Fruit fly (Drosophila melanogaster) whole organism, embryonic: Measurements from ENCODE around the gene Rh4.

Experiments used
- CG10979 ChIP-seq: fragments of 200-800 bp; sonication (Bioruptor generic); optimal IDR thresholded peaks from 2 replicates; lab custom pipeline; 2018; ENCODE audit warnings: missing biosample characterization, mild to moderate bottlenecking, missing genetic modification characterization, moderate library complexity
- CG11560 ChIP-seq: fragments of 200-800 bp; sonication (Bioruptor generic); IDR thresholded peaks from 3 replicates; pipeline ENCODE4 v1.3.6; 2022; ENCODE audit warnings: missing biosample characterization, missing genetic modification characterization
- CG14667 ChIP-seq: fragments of 200-800 bp; sonication (Bioruptor generic); IDR thresholded peaks from 2 replicates; pipeline ENCODE4 v1.3.6; 2022; ENCODE audit warnings: missing biosample characterization, missing genetic modification characterization
- CG15696 ChIP-seq: fragments of 200-800 bp; sonication (Bioruptor generic); optimal IDR thresholded peaks from 2 replicates; lab custom pipeline; 2019; ENCODE audit warnings: missing biosample characterization, mild to moderate bottlenecking, missing genetic modification characterization, moderate library complexity
- CG16813 ChIP-seq: fragments of 200-800 bp; sonication (Bioruptor generic); IDR thresholded peaks from 3 replicates; pipeline ENCODE4 v1.3.6; 2022; ENCODE audit warnings: missing biosample characterization, missing genetic modification characterization; ENCODE audit not compliant: partially characterized antibody
- CG17361 ChIP-seq: fragments of 200-800 bp; sonication (Bioruptor generic); IDR thresholded peaks from 3 replicates; pipeline ENCODE4 v1.3.6; 2022; ENCODE audit warnings: missing biosample characterization, missing genetic modification characterization
- CG17568 ChIP-seq: fragments of 200-800 bp; sonication (Bioruptor generic); optimal IDR thresholded peaks from 2 replicates; lab custom pipeline; 2018; ENCODE audit warnings: missing biosample characterization, mild to moderate bottlenecking, missing genetic modification characterization, moderate library complexity
- CG18262 ChIP-seq: fragments of 200-800 bp; optimal IDR thresholded peaks from 3 replicates; lab custom pipeline; 2019; ENCODE audit warnings: missing biosample characterization, mild to moderate bottlenecking, missing genetic modification characterization, moderate library complexity
- CG1832 ChIP-seq: fragments of 200-800 bp; sonication (Bioruptor generic); optimal IDR thresholded peaks from 2 replicates; lab custom pipeline; 2017; ENCODE audit warnings: missing biosample characterization, mild to moderate bottlenecking, missing genetic modification characterization, inconsistent platforms
- CG2678 ChIP-seq: fragments of 200-800 bp; sonication (Bioruptor generic); optimal IDR thresholded peaks from 3 replicates; lab custom pipeline; 2019; ENCODE audit warnings: missing biosample characterization, mild to moderate bottlenecking, missing genetic modification characterization, moderate library complexity
- CG2712 ChIP-seq: fragments of 200-800 bp; optimal IDR thresholded peaks from 3 replicates; lab custom pipeline; 2019; ENCODE audit warnings: missing biosample characterization, mild to moderate bottlenecking, missing genetic modification characterization, moderate library complexity
- CG2889 ChIP-seq: fragments of 200-800 bp; sonication (Bioruptor generic); IDR thresholded peaks from 3 replicates; pipeline ENCODE4 v1.3.6; 2022; ENCODE audit warnings: missing biosample characterization, missing genetic modification characterization
- CG32532 ChIP-seq: fragments of 200-800 bp; sonication (Bioruptor generic); IDR thresholded peaks from 2 replicates; pipeline ENCODE4 v1.3.6; 2022; ENCODE audit warnings: missing biosample characterization, missing genetic modification characterization
- CG3726 ChIP-seq: fragments of 200-800 bp; sonication (Bioruptor generic); IDR thresholded peaks from 3 replicates; pipeline ENCODE4, ENCODE4 v1.3.6; 2022; ENCODE audit warnings: missing biosample characterization, missing genetic modification characterization
- CG7987 ChIP-seq: fragments of 200-800 bp; sonication (Bioruptor generic); optimal IDR thresholded peaks from 2 replicates; lab custom pipeline; 2018; ENCODE audit warnings: missing biosample characterization, mild to moderate bottlenecking, missing genetic modification characterization, moderate library complexity
- CG8944 ChIP-seq: fragments of 200-800 bp; sonication (Bioruptor generic); optimal IDR thresholded peaks from 3 replicates; lab custom pipeline; 2016; ENCODE audit warnings: missing biosample characterization, missing genetic modification characterization
- CG9437 ChIP-seq: fragments of 200-800 bp; sonication (Bioruptor generic); optimal IDR thresholded peaks from 2 replicates; lab custom pipeline; 2018; ENCODE audit warnings: missing biosample characterization, mild to moderate bottlenecking, missing genetic modification characterization
- CG9797 ChIP-seq: fragments of 200-800 bp; sonication (Bioruptor generic); optimal IDR thresholded peaks from 3 replicates; lab custom pipeline; 2018; ENCODE audit warnings: missing biosample characterization, mild to moderate bottlenecking, missing genetic modification characterization
- CG9932 ChIP-seq: fragments of 200-800 bp; sonication (Bioruptor generic); IDR thresholded peaks from 2 replicates; pipeline ENCODE4 v1.3.6; 2022; ENCODE audit warnings: missing biosample characterization, missing genetic modification characterization
- Camta ChIP-seq: fragments of 200-800 bp; sonication (Bioruptor generic); optimal IDR thresholded peaks from 2 replicates; lab custom pipeline; 2016; ENCODE audit warnings: missing biosample characterization, missing genetic modification characterization
- CkIIα-i1 ChIP-seq: fragments of 200-800 bp; sonication (Bioruptor generic); IDR thresholded peaks from 2 replicates; pipeline ENCODE4 v1.3.6; 2022; ENCODE audit warnings: missing biosample characterization, missing genetic modification characterization
- Dek ChIP-seq: fragments of 200-800 bp; sonication (Bioruptor generic); optimal IDR thresholded peaks from 3 replicates; lab custom pipeline; 2019; ENCODE audit warnings: missing biosample characterization, mild to moderate bottlenecking, missing genetic modification characterization, moderate library complexity
- Dip2 ChIP-seq: fragments of 200-800 bp; sonication (Bioruptor generic); IDR thresholded peaks from 2 replicates; pipeline ENCODE4 v1.3.6; 2022; ENCODE audit warnings: missing biosample characterization, missing genetic modification characterization
- Fer1 ChIP-seq: fragments of 200-800 bp; sonication (Bioruptor generic); optimal IDR thresholded peaks from 2 replicates; lab custom pipeline; 2017; ENCODE audit warnings: missing biosample characterization, mild to moderate bottlenecking, missing genetic modification characterization
- Fer2 ChIP-seq: fragments of 200-800 bp; sonication (Bioruptor generic); optimal IDR thresholded peaks from 2 replicates; lab custom pipeline; 2018; ENCODE audit warnings: missing biosample characterization, mild to moderate bottlenecking, missing genetic modification characterization, moderate library complexity
- Hey ChIP-seq: fragments of 200-800 bp; sonication (Bioruptor generic); optimal IDR thresholded peaks from 3 replicates; lab custom pipeline; 2018; ENCODE audit warnings: missing biosample characterization, mild to moderate bottlenecking, missing genetic modification characterization
- Hr51 ChIP-seq, 2 experiments: fragments of 200-800 bp; sonication (Bioruptor generic); optimal IDR thresholded peaks; 2 replicates in 1 of 2; 3 replicates in 1 of 2; lab custom pipeline; 2016 to 2018; ENCODE audit warnings: missing biosample characterization in 2 of 2, missing genetic modification characterization in 2 of 2, mild to moderate bottlenecking in 1 of 2, moderate library complexity in 1 of 2
- Hsf ChIP-seq: fragments of 200-800 bp; sonication (Bioruptor generic); optimal IDR thresholded peaks from 3 replicates; lab custom pipeline; 2016; ENCODE audit warnings: missing biosample characterization, missing genetic modification characterization
- Max ChIP-seq: fragments of 200-800 bp; sonication (Bioruptor generic); optimal IDR thresholded peaks from 2 replicates; lab custom pipeline; 2016; ENCODE audit warnings: missing biosample characterization, mild to moderate bottlenecking, missing genetic modification characterization
- Meics ChIP-seq: fragments of 200-800 bp; sonication (Bioruptor generic); optimal IDR thresholded peaks from 2 replicates; lab custom pipeline; 2017; ENCODE audit warnings: missing biosample characterization, mild to moderate bottlenecking, missing genetic modification characterization
- PHDP ChIP-seq: fragments of 200-800 bp; sonication (Bioruptor generic); optimal IDR thresholded peaks from 3 replicates; lab custom pipeline; 2018; ENCODE audit warnings: missing biosample characterization, mild to moderate bottlenecking, missing genetic modification characterization, moderate library complexity
- Rfx ChIP-seq: fragments of 200-800 bp; sonication (Bioruptor generic); IDR thresholded peaks from 2 replicates; pipeline ENCODE4 v1.3.6; 2022; ENCODE audit warnings: missing biosample characterization, missing genetic modification characterization
- Scr ChIP-seq: fragments of 200-800 bp; sonication (Bioruptor generic); IDR thresholded peaks from 2 replicates; pipeline ENCODE4 v1.3.6; 2022; ENCODE audit warnings: missing biosample characterization, missing genetic modification characterization; ENCODE audit not compliant: partially characterized antibody
- Side ChIP-seq: fragments of 200-800 bp; sonication (Bioruptor generic); optimal IDR thresholded peaks from 2 replicates; lab custom pipeline; 2016; ENCODE audit warnings: missing biosample characterization, missing genetic modification characterization
- Sin3A ChIP-seq: fragments of >200 bp; optimal IDR thresholded peaks from 2 replicates; lab custom pipeline; 2018
- Sox102F ChIP-seq: fragments of 200-800 bp; sonication (Bioruptor generic); optimal IDR thresholded peaks from 2 replicates; lab custom pipeline; 2018; ENCODE audit warnings: missing biosample characterization, mild to moderate bottlenecking, missing genetic modification characterization, moderate library complexity
- Taf1 ChIP-seq: fragments of 200-800 bp; sonication (Bioruptor generic); IDR thresholded peaks from 2 replicates; pipeline ENCODE4 v1.3.6; 2022; ENCODE audit warnings: missing biosample characterization, missing genetic modification characterization
- Usf ChIP-seq: fragments of 200-800 bp; sonication (Bioruptor generic); optimal IDR thresholded peaks from 2 replicates; lab custom pipeline; 2017; ENCODE audit warnings: missing genotype, missing biosample characterization, missing genetic modification characterization
- ash1 ChIP-seq: fragments of 200-800 bp; sonication (Bioruptor generic); optimal IDR thresholded peaks from 2 replicates; lab custom pipeline; 2018; ENCODE audit warnings: missing biosample characterization, mild to moderate bottlenecking, missing genetic modification characterization
- cwo ChIP-seq: fragments of 200-800 bp; sonication (Bioruptor generic); optimal IDR thresholded peaks from 3 replicates; lab custom pipeline; 2017; ENCODE audit warnings: missing biosample characterization, missing genetic modification characterization, mild to moderate bottlenecking, moderate library complexity, missing genetic modification reagents
- dan ChIP-seq: fragments of 200-800 bp; sonication (Bioruptor generic); IDR thresholded peaks from 2 replicates; pipeline ENCODE4 v1.3.6; 2022; ENCODE audit warnings: missing biosample characterization, missing genetic modification characterization
- fd96Cb ChIP-seq: fragments of 200-800 bp; sonication (Bioruptor generic); optimal IDR thresholded peaks from 2 replicates; lab custom pipeline; 2018; ENCODE audit warnings: missing biosample characterization, mild to moderate bottlenecking, missing genetic modification characterization, moderate library complexity
- ftz-f1 ChIP-seq: fragments of 200-800 bp; sonication (Bioruptor generic); optimal IDR thresholded peaks from 2 replicates; lab custom pipeline; 2016; ENCODE audit warnings: missing biosample characterization, missing genetic modification characterization
- gcm2 ChIP-seq: fragments of 200-800 bp; sonication (Bioruptor generic); optimal IDR thresholded peaks from 2 replicates; lab custom pipeline; 2016; ENCODE audit warnings: missing biosample characterization, missing genetic modification characterization
- grau ChIP-seq: fragments of 200-800 bp; optimal IDR thresholded peaks from 3 replicates; lab custom pipeline; 2019; ENCODE audit warnings: missing biosample characterization, mild to moderate bottlenecking, missing genetic modification characterization, moderate library complexity
- gsb-n ChIP-seq: fragments of 200-800 bp; sonication (Bioruptor generic); optimal IDR thresholded peaks from 3 replicates; lab custom pipeline; 2018; ENCODE audit warnings: missing biosample characterization, mild to moderate bottlenecking, missing genetic modification characterization
- maf-S ChIP-seq: fragments of 200-800 bp; sonication (Bioruptor generic); optimal IDR thresholded peaks from 2 replicates; lab custom pipeline; 2016; ENCODE audit warnings: missing biosample characterization, missing genetic modification characterization
- phol ChIP-seq: fragments of 200-800 bp; sonication (Bioruptor generic); optimal IDR thresholded peaks from 3 replicates; lab custom pipeline; 2018; ENCODE audit warnings: missing biosample characterization, mild to moderate bottlenecking, missing genetic modification characterization, moderate library complexity
- row ChIP-seq: fragments of 200-800 bp; sonication (Bioruptor generic); IDR thresholded peaks from 3 replicates; pipeline ENCODE4 v1.3.6; 2022; ENCODE audit warnings: missing biosample characterization, missing genetic modification characterization
- ttk ChIP-seq: fragments of 200-800 bp; sonication (Bioruptor generic); IDR thresholded peaks from 2 replicates; pipeline ENCODE4 v2.1.2; 2022; ENCODE audit warnings: missing biosample characterization, missing genetic modification characterization
- vvl ChIP-seq: fragments of 200-800 bp; sonication (Bioruptor generic); IDR thresholded peaks from 2 replicates; pipeline ENCODE4 v1.3.6; 2022; ENCODE audit warnings: missing biosample characterization, missing genetic modification characterization
- zfh2 ChIP-seq: fragments of 200-800 bp; sonication (Bioruptor generic); optimal IDR thresholded peaks from 2 replicates; lab custom pipeline; 2016; ENCODE audit warnings: missing biosample characterization, missing genetic modification characterization

Rh4 gene

DNA sequence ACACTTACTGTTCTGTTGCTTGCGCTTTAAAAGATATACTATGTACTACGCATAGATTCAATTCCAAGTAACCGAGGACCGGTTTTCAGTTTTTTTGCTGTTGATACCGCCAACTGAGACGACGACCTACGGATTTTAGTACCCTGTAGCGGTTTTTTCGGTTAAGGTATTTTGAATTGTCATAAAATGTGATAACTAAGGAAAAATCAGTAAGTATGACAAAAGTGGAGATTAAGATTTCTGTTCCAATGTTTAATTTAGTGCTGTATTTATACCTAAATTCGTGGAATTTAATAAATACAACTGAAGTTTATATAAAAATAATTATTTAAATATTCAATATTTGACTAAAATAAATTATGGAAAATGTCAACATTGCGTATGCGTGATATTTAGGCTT lies 18.8 kb upstream of the Rh4 start:
- TF ChIP-seq CG15696 (tag; lab: Kevin White, UChicago) (no peak), Hsf (GFP tag; lab: Kevin White, UChicago) (no peak), CG17361 (GFP tag; lab: Robert Waterston, UW) (0 out of 3 replicates have a peak, but pooled peaks have one; percentile 22), maf-S (GFP tag; lab: Kevin White, UChicago) (no peak), CG8944 (GFP tag; lab: Kevin White, UChicago) (no peak), PHDP (tag; lab: Kevin White, UChicago) (peak; percentile 31), Dip2 (no peak), Scr (GFP tag; lab: Robert Waterston, UW) (no peak), CG3726 (GFP tag; lab: Robert Waterston, UW) (no peak), CG2712 (tag; lab: Kevin White, UChicago) (peak; percentile 11), CG2678 (tag; lab: Kevin White, UChicago) (peak; percentile 42), CG2889 (GFP tag; lab: Robert Waterston, UW) (no peak), Rfx (GFP tag; lab: Robert Waterston, UW) (0 out of 2 replicates have a peak, but pooled peaks have one; percentile 16), row (GFP tag; lab: Robert Waterston, UW) (peak; percentile 26; the same call in 1 of the 3 replicates), Taf1 (GFP tag; lab: Robert Waterston, UW) (no peak), Sox102F (peak; percentile 2), Hey (no peak), CG10979 (no peak), CG9932 (peak; percentile 41; the same call in 1 of the 2 replicates), CG32532 (GFP tag; lab: Robert Waterston, UW) (peak; percentile 15; the same call in 1 of the 2 replicates), Fer1 (no peak), gcm2 (GFP tag; lab: Kevin White, UChicago) (no peak), Dek (tag; lab: Kevin White, UChicago) (peak; percentile 9), CG14667 (GFP tag; lab: Robert Waterston, UW) (no peak), Sin3A (lab: Kevin White, UChicago) (no peak), CG11560 (tag; lab: Robert Waterston, UW) (no peak), Camta (GFP tag; lab: Kevin White, UChicago) (no peak), Max (GFP tag; lab: Kevin White, UChicago) (no peak), phol (tag; lab: Kevin White, UChicago) (no peak), CG18262 (tag; lab: Kevin White, UChicago) (peak; percentile 0), Meics (GFP tag; lab: Kevin White, UChicago) (peak; percentile 27), grau (tag; lab: Kevin White, UChicago) (peak; percentile 35), dan (no peak), ftz-f1 (GFP tag; lab: Kevin White, UChicago) (no peak), CG7987 (no peak), ttk (GFP tag; lab: Robert Waterston, UW) (no peak), vvl (GFP tag; lab: Robert Waterston, UW) (no peak), CkIIα-i1 (GFP tag; lab: Robert Waterston, UW) (no peak), cwo (GFP tag; lab: Kevin White, UChicago) (no peak), gsb-n (tag; lab: Kevin White, UChicago) (no peak), CG9437 (GFP tag; lab: Kevin White, UChicago) (peak; percentile 11), ash1 (no peak), CG16813 (no peak), CG17568 (GFP tag; lab: Kevin White, UChicago) (no peak), CG1832 (GFP tag; lab: Kevin White, UChicago) (no peak), CG9797 (GFP tag; lab: Kevin White, UChicago) (no peak), zfh2 (no peak), Fer2 (no peak), fd96Cb (tag; lab: Kevin White, UChicago) (no peak), Usf (no peak), Side (no peak), Hr51 (GFP tag; optimal IDR thresholded peaks at IDR 0.05; lab: Kevin White, UChicago) (peak in 1 of 2 experiments; percentile 50)
